Fruit fly (Drosophila melanogaster): ENCODE data around the gene pn.

The pn gene

DNA sequence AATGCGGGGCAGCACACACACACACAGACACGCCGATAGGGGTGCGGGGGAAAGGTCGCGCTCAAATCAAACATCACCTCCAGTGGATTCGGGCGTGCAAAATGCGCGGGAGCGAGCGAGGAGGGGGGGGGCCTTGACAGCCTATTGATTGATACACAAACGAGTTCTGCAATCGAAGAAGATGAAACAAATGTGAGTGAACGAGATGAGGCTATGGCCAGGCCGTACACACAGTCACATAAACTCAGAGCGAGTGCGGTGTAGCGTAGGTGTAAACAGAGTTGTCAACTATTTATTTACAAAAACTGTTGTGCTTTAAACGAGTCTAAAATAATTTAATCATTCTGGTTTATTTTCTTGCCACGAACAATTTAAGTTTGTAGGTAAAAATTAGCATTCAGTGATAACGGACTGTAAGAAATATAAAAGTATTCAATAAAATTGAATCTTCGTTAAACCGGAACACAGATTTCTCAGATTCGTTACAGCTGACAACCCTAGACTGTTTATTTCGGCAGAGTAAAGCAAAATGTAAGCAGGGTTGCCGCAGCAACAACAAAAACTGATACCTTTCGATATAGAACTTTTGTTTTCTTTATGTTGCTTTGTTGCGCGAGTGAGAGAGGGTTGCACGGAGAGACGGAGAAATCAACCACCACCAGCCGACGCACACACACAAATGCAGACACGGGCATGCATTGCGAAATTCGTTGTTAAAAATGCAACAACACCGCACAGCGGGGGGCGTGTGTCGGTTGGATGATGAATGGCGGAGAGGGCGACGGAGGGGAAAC lies 45.8 kb upstream of the pn start (continued):
- TF ChIP-seq CG15073 (GFP tag; optimal IDR thresholded peaks at IDR 0.05) (peak; percentile 63), Fer1 (GFP tag; optimal IDR thresholded peaks at IDR 0.05) (peak; percentile 95), Atf3 (GFP tag; optimal IDR thresholded peaks at IDR 0.05) (peak; percentile 71), CG4854 (GFP tag; optimal IDR thresholded peaks at IDR 0.05) (peak; percentile 73), Ets65A (GFP tag) (peak; percentile 87), hb (GFP tag; IDR thresholded peaks at IDR 0.05; ENCODE audit: partially characterized antibody) (no peak), D (optimal IDR thresholded peaks at IDR 0.05) (no peak), D (GFP tag; optimal IDR thresholded peaks at IDR 0.05) (peak; percentile 89), Dad (GFP tag; optimal IDR thresholded peaks at IDR 0.05) (peak; percentile 76), yki (optimal IDR thresholded peaks at IDR 0.05) (no peak), CG14860 (GFP tag; IDR thresholded peaks at IDR 0.05; ENCODE audit: partially characterized antibody) (no peak), ab (GFP tag; optimal IDR thresholded peaks at IDR 0.05) (peak; percentile 14), BtbVII (GFP tag; optimal IDR thresholded peaks at IDR 0.05) (peak; percentile 93), CG31365 (tag; optimal IDR thresholded peaks at IDR 0.05) (peak; percentile 70), D19A (tag; optimal IDR thresholded peaks at IDR 0.05) (peak; percentile 89), CG11696 (GFP tag; IDR thresholded peaks at IDR 0.05) (peak; percentile 62), chif (GFP tag; optimal IDR thresholded peaks at IDR 0.05) (peak; percentile 77 to 86), CG7556 (GFP tag; optimal IDR thresholded peaks at IDR 0.05) (peak; percentile 94), Dref (GFP tag; IDR thresholded peaks at IDR 0.05) (no peak), CG17328 (GFP tag; IDR thresholded peaks at IDR 0.05) (peak; percentile 79), CG13296 (GFP tag; optimal IDR thresholded peaks at IDR 0.05) (peak; percentile 95), Spps (tag; optimal IDR thresholded peaks at IDR 0.05) (peak; percentile 85), tin (GFP tag; optimal IDR thresholded peaks at IDR 0.05) (peak; percentile 85), MBD-R2 (GFP tag; IDR thresholded peaks at IDR 0.05) (no peak), wor (GFP tag; IDR thresholded peaks at IDR 0.05) (peak; percentile 53; the same call in 1 of the 2 replicates), Fer2 (tag; optimal IDR thresholded peaks at IDR 0.05) (peak; percentile 83), pum (GFP tag; optimal IDR thresholded peaks at IDR 0.05) (peak; percentile 80), CG7839 (tag; optimal IDR thresholded peaks at IDR 0.05) (peak; percentile 93), Atf6 (GFP tag; IDR thresholded peaks at IDR 0.05) (peak; percentile 92), scrt (GFP tag; optimal IDR thresholded peaks at IDR 0.05) (peak; percentile 85), exex (tag; optimal IDR thresholded peaks at IDR 0.05) (peak; percentile 60), Drgx (GFP tag; IDR thresholded peaks at IDR 0.05) (peak; percentile 83), vnd (GFP tag; IDR thresholded peaks at IDR 0.05; ENCODE audit: partially characterized antibody) (no peak), rib (GFP tag; IDR thresholded peaks at IDR 0.05) (peak; percentile 8; the same call in 1 of the 2 replicates), CG16815 (GFP tag; optimal IDR thresholded peaks at IDR 0.05) (peak; percentile 66), so (GFP tag; IDR thresholded peaks at IDR 0.05) (peak; percentile 80), CG17385 (GFP tag; optimal IDR thresholded peaks at IDR 0.05) (peak; percentile 89), run (tag; optimal IDR thresholded peaks at IDR 0.05) (peak; percentile 87), CG32767 (GFP tag; IDR thresholded peaks at IDR 0.05) (peak; percentile 86), ac (GFP tag; optimal IDR thresholded peaks at IDR 0.05) (peak; percentile 77), nom (GFP tag; optimal IDR thresholded peaks at IDR 0.05) (peak; percentile 63), CG15011 (GFP tag; optimal IDR thresholded peaks at IDR 0.05) (peak; percentile 86), CG33213 (GFP tag; optimal IDR thresholded peaks at IDR 0.05) (peak; percentile 74), MTF-1 (GFP tag; optimal IDR thresholded peaks at IDR 0.05; ENCODE audit: borderline replicate concordance) (peak; percentile 83), crc (GFP tag; optimal IDR thresholded peaks at IDR 0.05) (peak; percentile 76), CG9876 (GFP tag; optimal IDR thresholded peaks at IDR 0.05) (peak; percentile 32), CG32772 (GFP tag; IDR thresholded peaks at IDR 0.05) (peak; percentile 76), CG9817 (tag; optimal IDR thresholded peaks at IDR 0.05) (peak; percentile 87), luna (GFP tag; optimal IDR thresholded peaks at IDR 0.05) (peak; percentile 68), Mes4 (GFP tag; optimal IDR thresholded peaks at IDR 0.05) (peak; percentile 73)
